Worm (Caenorhabditis elegans) whole organism, dauer: ENCODE data around the gene tax-6.

Experiments used
- unc-62 ChIP-seq: sonication (generic microtip); optimal IDR thresholded peaks from 2 replicates; lab custom pipeline; 2017; ENCODE audit warnings: missing biosample characterization, missing genetic modification reagents, missing genetic modification characterization

Gene tax-6

DNA sequence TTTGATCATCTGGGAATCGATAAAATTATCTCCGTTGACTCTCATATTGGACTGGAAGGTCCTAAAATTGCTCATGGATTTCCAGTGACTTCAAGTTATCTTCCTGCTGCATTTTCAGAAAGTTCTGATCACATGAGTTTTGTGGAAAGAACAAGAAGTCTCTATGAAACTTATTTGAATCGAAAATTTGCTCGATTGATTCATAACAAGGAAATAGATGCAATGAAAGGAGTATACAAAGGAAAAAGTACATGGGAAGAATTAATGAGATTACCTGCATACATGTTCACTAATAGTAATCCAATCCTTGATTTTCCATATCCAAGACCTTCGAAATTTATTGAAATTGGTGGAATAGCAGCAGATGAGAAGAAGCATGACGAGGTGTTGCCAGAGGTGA, 35.6 kb downstream of the tax-6 start:
- TF ChIP-seq unc-62 = no peak

DNA sequence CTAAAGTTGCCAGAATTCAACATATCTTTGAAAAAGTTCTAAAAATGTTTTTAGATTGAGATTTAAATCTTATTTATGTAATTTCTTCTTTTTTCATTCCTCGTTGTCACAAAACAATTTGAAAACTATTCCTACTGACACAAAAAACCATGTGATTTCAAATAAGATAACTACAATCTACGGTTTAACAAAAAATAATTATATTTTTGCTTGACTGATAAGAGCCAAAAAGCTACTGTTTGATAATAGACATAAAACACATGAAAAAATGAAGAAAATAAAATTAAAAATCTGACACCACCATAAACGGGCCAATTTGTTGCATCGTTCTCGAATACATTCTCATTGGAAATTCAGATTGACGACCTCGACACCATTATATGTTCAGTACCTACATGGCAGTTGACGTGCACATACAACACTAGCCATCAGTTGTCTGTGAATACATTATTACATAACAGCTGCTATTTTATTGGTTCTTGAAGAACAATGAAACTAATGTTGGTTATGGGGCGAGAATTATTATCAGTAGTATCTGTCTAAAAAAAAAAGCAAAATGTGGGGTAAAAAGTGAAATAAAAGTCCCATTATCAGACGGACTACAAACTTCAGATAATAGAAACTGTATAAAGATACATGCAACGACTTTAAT, 37.3 kb downstream of the tax-6 start, which contains the start of gene ugt-43:
Gene ugt-43, plus strand, starts transcription at position 602 of the 652 bp plus-strand sequence.
- TF ChIP-seq unc-62 = no peak

DNA sequence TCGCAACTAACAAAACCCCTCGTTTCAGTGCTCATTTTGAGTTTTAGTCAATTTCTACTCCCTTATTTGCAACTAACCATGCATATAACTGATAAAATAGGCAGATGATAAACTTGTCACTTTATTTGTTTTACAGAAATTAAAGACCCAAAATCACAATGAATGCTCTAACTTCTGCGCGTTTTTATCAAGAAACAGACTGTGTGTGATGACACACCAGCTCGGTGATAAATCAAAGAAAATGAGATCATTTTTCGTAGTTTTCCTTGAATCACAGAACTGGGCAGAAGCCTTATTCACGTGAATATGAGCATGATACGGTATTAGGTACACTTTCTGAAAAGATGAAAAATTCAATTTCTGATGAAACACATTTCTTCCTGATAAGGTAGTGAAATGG, 38.3 kb downstream of the tax-6 start:
- no peak for TF ChIP-seq unc-62

DNA sequence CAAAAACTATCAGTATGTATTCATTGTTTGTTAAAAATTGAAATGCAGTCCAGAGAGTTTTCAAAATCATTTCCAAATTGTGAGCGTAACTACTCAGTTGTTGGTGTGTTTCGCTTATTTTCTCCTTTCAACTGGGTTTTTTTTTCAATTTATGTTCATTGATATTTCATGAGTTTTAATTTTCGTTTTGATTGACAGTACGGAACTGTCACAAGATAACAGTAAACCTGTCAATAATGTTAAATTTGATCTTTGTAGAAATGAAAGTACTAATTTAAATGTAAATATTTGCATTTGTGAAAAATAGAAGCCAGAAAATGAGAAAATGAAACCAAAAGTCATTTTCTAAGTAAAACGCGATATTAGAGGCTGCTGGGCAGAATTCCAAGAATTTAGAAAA, 38.8 kb downstream of the tax-6 start:
- TF ChIP-seq unc-62 = no peak

DNA sequence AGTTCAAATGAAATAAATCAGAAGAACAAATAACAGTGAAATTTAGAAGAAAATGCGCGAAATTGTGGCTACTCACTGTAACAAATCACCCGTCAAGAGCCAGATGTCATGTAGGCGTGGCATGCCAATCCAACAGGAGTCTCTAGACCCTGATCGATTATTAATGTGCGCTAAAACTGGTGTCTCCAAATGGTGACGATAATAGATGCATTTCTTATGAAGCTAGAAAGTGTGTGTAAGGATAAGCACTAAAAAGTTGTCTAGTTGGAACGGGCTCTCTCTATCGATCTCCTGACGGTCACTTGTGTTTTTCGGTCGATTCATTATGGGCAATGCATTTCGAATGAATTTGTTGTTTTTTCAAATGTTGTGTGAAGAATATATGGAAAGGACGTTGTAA, 39.6 kb downstream of the tax-6 start, which contains the start of gene mec-3:
Gene mec-3, minus strand, starts transcription at position 101 of the 400 bp plus-strand sequence.
- no peak for TF ChIP-seq unc-62

DNA sequence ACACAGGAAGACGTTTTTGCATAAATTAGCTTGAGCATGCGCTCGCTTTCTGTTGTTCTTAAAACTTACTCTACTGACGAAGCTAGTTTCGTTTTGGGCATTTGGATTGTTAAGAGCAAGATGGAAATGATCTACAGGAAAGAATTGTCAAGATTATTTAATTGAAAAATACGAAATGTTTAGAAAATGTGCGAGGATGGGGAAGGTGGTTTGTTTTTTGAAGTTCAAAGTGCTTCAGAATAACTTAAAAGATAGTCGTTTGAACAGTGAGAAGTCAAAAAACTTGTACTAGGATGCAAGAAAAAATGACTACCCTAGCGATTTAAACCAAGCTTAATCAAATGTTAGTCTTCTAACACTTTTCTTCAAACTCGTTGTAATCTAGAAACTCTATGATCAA, 44.3 kb downstream of the tax-6 start, which contains the start of gene srb-17:
Gene srb-17, minus strand, starts transcription at position 101 of the 400 bp plus-strand sequence.
- no peak for TF ChIP-seq unc-62

DNA sequence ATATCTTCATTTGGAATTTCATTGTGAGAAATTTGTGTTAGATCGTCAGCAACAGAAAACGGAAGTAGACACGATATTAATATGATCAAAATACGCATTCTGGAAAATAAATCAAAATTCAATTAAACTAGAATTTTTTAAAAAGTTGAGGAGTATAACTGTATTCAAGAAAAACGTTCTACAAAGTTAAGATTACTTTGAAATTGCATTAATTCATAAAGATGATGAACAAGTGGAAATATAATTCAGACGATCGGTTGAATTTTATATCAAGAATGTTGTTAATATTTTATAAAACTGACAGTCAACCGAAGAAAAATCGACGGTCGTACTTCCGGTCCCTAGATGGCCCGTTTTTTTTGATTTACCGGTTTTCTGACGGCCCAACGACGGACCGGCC, 48.4 kb downstream of the tax-6 start, which contains the start of gene F01D4.8:
Gene F01D4.8, minus strand, starts transcription at position 101 of the 400 bp plus-strand sequence.
- TF ChIP-seq unc-62 = no peak

DNA sequence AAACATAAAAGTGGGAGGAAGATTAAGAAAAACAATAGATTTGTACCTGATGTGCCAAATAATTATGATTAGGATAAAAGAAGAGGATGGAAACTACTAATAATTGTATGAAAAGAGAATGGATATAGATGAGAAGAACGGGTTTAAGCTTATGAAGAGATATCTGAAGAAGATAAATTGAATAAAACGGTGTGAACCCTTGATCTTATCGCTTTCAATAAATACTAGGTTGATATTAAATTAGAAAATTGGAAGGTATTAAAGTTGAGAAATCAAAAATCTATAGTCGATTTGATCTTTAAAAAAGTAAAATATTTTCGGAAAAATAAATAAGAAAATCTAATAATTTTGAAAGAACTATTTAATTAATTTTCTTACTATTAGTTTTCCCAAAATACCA, 51.6 kb downstream of the tax-6 start, which contains the start of gene F13B12.4:
Gene F13B12.4, minus strand, starts transcription at position 101 of the 400 bp plus-strand sequence.
- TF ChIP-seq unc-62 = no peak

DNA sequence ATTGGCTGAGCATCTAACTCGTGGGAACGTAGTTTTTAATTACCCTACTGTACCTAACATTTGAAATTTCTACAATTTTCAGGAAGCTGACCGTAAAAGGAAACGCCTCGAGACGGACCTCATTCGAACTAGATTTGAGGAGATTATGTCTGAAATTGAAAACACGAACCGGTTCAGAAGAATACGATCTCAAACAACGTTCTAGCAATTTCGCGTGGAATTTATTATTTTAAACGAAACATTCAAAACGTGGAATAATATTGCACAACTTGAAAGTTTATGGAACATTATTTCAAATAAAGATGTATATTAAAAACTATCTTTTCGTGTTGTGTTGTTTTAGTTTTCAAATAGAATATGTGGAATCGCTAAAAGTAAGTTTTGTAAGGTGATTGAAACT, 57.9 kb downstream of the tax-6 start, which contains the start of gene F13B12.7:
Gene F13B12.7, plus strand, starts transcription at position 301 of the 400 bp plus-strand sequence.
- TF ChIP-seq unc-62 = no peak

DNA sequence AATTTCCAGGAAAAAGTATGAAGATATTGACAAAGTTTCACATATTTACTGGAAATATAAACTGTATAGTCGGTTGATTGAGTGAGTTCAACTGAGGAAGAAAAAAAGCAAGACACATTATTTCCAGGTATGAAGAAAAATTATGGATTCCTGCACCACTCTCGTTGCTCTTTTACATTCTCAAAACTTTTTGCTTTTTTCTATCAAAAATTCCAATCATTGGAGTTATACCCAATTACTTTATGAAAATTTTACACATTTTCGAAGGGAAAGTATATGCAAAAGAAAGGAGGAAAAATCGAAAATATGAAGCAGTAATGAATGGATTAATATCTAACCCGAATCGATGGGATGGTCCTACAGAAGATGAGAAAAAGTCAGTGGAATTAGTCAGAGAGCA, 58.5 kb downstream of the tax-6 start:
- TF ChIP-seq unc-62 = no peak
